Worm (Caenorhabditis elegans): Measurements from ENCODE around the gene H12D21.10.

The H12D21.10 gene

DNA sequence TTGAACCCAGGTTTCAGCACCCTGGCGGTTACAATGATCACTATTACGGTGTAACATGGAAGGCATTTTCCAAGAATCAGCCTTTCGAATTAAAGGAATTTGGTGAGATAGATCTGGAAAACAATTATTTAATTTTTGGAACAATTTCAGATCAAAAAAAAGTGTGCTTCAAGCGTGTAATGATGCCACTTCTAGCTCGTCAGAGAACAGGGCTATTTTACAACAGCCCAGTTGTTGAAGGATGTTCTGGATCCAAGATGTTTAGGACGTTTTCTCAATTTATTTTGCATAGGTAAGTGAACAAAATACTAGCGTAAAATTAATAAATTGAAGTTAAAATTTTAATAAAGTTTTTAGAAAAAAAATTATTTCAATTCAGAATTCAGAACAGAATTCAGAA, 1.3 kb downstream of the H12D21.10 start:
- TF ChIP-seq ces-1 (GFP tag; optimal IDR thresholded peaks at IDR 0.05): no peak
- TF ChIP-seq M03D4.4 (tag; optimal IDR thresholded peaks at IDR 0.05): no peak
- TF ChIP-seq bed-3 (GFP tag; optimal IDR thresholded peaks at IDR 0.05): no peak
- no peak for TF ChIP-seq unc-120 (tag; optimal IDR thresholded peaks at IDR 0.05; ENCODE audit: poor library complexity, severe bottlenecking)
- TF ChIP-seq ceh-43 (GFP tag; optimal IDR thresholded peaks at IDR 0.05): no peak
- no peak for TF ChIP-seq sptf-1 (tag; optimal IDR thresholded peaks at IDR 0.05)
- no peak for TF ChIP-seq nhr-76 (tag; optimal IDR thresholded peaks at IDR 0.05)
- no peak for TF ChIP-seq pha-4 (tag; optimal IDR thresholded peaks at IDR 0.05)
- TF ChIP-seq ceh-83 (GFP tag; optimal IDR thresholded peaks at IDR 0.05): no peak
- TF ChIP-seq nhr-12 (tag; optimal IDR thresholded peaks at IDR 0.05): no peak
- TF ChIP-seq mep-1 (tag; optimal IDR thresholded peaks at IDR 0.05): no peak

DNA sequence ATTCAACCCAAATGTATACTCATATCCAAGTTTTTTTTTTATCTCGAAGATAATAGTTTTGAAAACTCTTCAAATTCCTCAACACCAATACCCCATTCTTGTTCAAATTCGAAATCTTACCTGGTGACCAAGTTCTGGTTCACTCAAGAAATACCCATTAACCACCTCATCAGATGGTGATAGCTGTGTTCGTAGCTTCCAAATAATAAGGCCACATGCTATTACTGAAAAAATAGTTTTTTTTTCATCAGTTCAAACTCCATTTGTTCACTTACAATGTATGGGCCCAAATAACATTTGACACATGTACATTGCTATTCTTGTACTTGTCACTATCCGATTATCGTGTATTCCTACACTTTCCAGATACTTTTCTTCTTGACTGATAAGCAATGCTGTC, 7.8 kb downstream of the H12D21.10 start:
- TF ChIP-seq lsy-2 (tag; optimal IDR thresholded peaks at IDR 0.05) (no peak), ces-1 (GFP tag; optimal IDR thresholded peaks at IDR 0.05) (no peak)

- no peak for TF ChIP-seq nhr-237 (tag; optimal IDR thresholded peaks at IDR 0.05)
- TF ChIP-seq unc-120 (tag; optimal IDR thresholded peaks at IDR 0.05; ENCODE audit: poor library complexity, severe bottlenecking): peak; percentile 54
Measured at ce11 chrV:14909331-14909835, 9.8 kb downstream of the H12D21.10 start, which contains the start of gene H12D21.9. Gene H12D21.9, minus strand, starts transcription at chrV:14909478.

DNA sequence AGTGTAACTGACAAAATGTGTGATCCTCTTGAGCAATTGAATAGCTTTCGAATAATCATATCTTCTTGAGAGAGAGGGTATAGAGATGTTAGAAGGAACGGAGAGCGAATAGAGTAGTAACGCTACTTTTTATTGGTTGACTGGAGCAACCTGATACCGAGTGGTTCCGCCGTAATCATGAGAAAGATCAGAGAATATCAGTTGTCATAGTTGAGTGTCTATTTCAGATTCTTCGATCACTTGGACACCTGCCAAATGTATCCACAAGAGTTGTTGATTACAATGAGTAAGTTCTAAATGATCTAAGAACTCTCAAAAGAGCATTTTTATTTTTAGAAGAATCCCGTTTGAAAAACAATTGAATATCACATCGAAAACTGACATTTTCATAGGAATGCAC, 11.2 kb downstream of the H12D21.10 start:
- TF ChIP-seq snpc-4 (tag; optimal IDR thresholded peaks at IDR 0.05) (no peak), hlh-1 (tag; optimal IDR thresholded peaks at IDR 0.05) (no peak), sem-2 (GFP tag; optimal IDR thresholded peaks at IDR 0.05) (no peak), unc-39 (tag; optimal IDR thresholded peaks at IDR 0.05) (no peak), unc-120 (tag; optimal IDR thresholded peaks at IDR 0.05; ENCODE audit: poor library complexity, severe bottlenecking) (no peak), bed-3 (GFP tag; optimal IDR thresholded peaks at IDR 0.05) (no peak), zip-8 (tag; optimal IDR thresholded peaks at IDR 0.05) (no peak), ces-1 (GFP tag; optimal IDR thresholded peaks at IDR 0.05) (no peak), lin-32 (GFP tag; optimal IDR thresholded peaks at IDR 0.05) (no peak), tbx-8 (GFP tag; optimal IDR thresholded peaks at IDR 0.05) (no peak), ceh-43 (GFP tag; optimal IDR thresholded peaks at IDR 0.05) (no peak), drap-1 (GFP tag; optimal IDR thresholded peaks at IDR 0.05) (no peak)

- TF ChIP-seq elt-1 (tag; optimal IDR thresholded peaks at IDR 0.05; ENCODE audit: borderline replicate concordance, insufficient read depth): no peak
- TF ChIP-seq mls-2 (tag; optimal IDR thresholded peaks at IDR 0.05): no peak
- no peak for TF ChIP-seq flh-1 (GFP tag; optimal IDR thresholded peaks at IDR 0.05)
- no peak for TF ChIP-seq ham-2 (GFP tag; optimal IDR thresholded peaks at IDR 0.05)
- TF ChIP-seq cnd-1 (tag; optimal IDR thresholded peaks at IDR 0.05): no peak
- TF ChIP-seq sptf-1 (tag; optimal IDR thresholded peaks at IDR 0.05): no peak
- no peak for TF ChIP-seq hlh-1 (tag; optimal IDR thresholded peaks at IDR 0.05)
- no peak for TF ChIP-seq tbx-8 (GFP tag; optimal IDR thresholded peaks at IDR 0.05)
- no peak for TF ChIP-seq lin-32 (GFP tag; optimal IDR thresholded peaks at IDR 0.05)
- TF ChIP-seq blmp-1 (tag; optimal IDR thresholded peaks at IDR 0.05): no peak
- no peak for TF ChIP-seq M03D4.4 (tag; optimal IDR thresholded peaks at IDR 0.05)
- TF ChIP-seq ztf-11 (tag; optimal IDR thresholded peaks at IDR 0.05): no peak
- no peak for TF ChIP-seq nhr-237 (tag; optimal IDR thresholded peaks at IDR 0.05)
- no peak for TF ChIP-seq nhr-2 (tag; optimal IDR thresholded peaks at IDR 0.05)
- TF ChIP-seq nhr-28 (tag; optimal IDR thresholded peaks at IDR 0.05): no peak
- no peak for TF ChIP-seq unc-39 (tag; optimal IDR thresholded peaks at IDR 0.05)
- TF ChIP-seq snpc-4 (tag; optimal IDR thresholded peaks at IDR 0.05): no peak
- no peak for TF ChIP-seq lsy-2 (tag; optimal IDR thresholded peaks at IDR 0.05)
- no peak for TF ChIP-seq elt-3 (tag; optimal IDR thresholded peaks at IDR 0.05)
Measured at ce11 chrV:14915599-14915998, 16.0 kb downstream of the H12D21.10 start, which contains the start of gene H12D21.11. Gene H12D21.11, plus strand, starts transcription at chrV:14915899.

Data from whole organism, mixed stage, embryonic.